Worm (Caenorhabditis elegans): Measurements from ENCODE around the gene dpl-1.

ce11 chrII:9173471-9173870 lies 3.8 kb downstream of the dpl-1 start:
- TF ChIP-seq aly-2 (tag; optimal IDR thresholded peaks at IDR 0.05), result no peak
- TF ChIP-seq pax-3 (tag; optimal IDR thresholded peaks at IDR 0.05), result no peak
- no peak for TF ChIP-seq fkh-10 (GFP tag; optimal IDR thresholded peaks at IDR 0.05)
- no peak for TF ChIP-seq fkh-8 (tag; optimal IDR thresholded peaks at IDR 0.05)
- no peak for TF ChIP-seq ceh-63 (GFP tag; optimal IDR thresholded peaks at IDR 0.05)
- TF ChIP-seq mdl-1 (tag; optimal IDR thresholded peaks at IDR 0.05), result no peak
- no peak for TF ChIP-seq mep-1 (tag; optimal IDR thresholded peaks at IDR 0.05)
- no peak for TF ChIP-seq efl-3 (GFP tag; optimal IDR thresholded peaks at IDR 0.05)
